Fruit fly (Drosophila melanogaster) whole organism, pupa: ENCODE results near the gene Gba1b.

Experiments
- CG10348 ChIP-seq: fragments of 200-800 bp; sonication (Bioruptor generic); IDR thresholded peaks from 2 replicates; pipeline ENCODE4 v1.3.6; 2022; ENCODE audit warnings: missing biosample characterization, missing genetic modification characterization
- CG12605 ChIP-seq: fragments of 200-800 bp; sonication (Bioruptor generic); IDR thresholded peaks from 2 replicates; pipeline ENCODE4 v1.3.6; 2022; ENCODE audit warnings: missing biosample characterization, missing genetic modification characterization
- CG13204 ChIP-seq: fragments of 200-800 bp; sonication (Bioruptor generic); optimal IDR thresholded peaks from 2 replicates; lab custom pipeline; 2018; ENCODE audit warnings: missing biosample characterization, mild to moderate bottlenecking, missing genetic modification characterization, moderate library complexity
- CG14655 ChIP-seq: fragments of 200-800 bp; sonication (Bioruptor generic); optimal IDR thresholded peaks from 3 replicates; lab custom pipeline; 2017; ENCODE audit warnings: mild to moderate bottlenecking, missing biosample characterization, missing genetic modification reagents, missing genetic modification characterization
- CG17806 ChIP-seq: fragments of 200-800 bp; sonication (Bioruptor generic); optimal IDR thresholded peaks from 2 replicates; lab custom pipeline; 2018; ENCODE audit warnings: missing biosample characterization, mild to moderate bottlenecking, missing genetic modification characterization, moderate library complexity
- CG32121 ChIP-seq: fragments of 200-800 bp; sonication (Bioruptor generic); IDR thresholded peaks from 2 replicates; pipeline ENCODE4 v1.3.6; 2022; ENCODE audit warnings: missing biosample characterization, missing genetic modification characterization
- CG34367 ChIP-seq: fragments of 200-800 bp; sonication (Bioruptor generic); optimal IDR thresholded peaks from 2 replicates; lab custom pipeline; 2018; ENCODE audit warnings: missing biosample characterization, mild to moderate bottlenecking, missing genetic modification characterization
- CG8301 ChIP-seq: fragments of 200-800 bp; sonication (Bioruptor generic); optimal IDR thresholded peaks from 2 replicates; lab custom pipeline; 2018; ENCODE audit warnings: missing biosample characterization, mild to moderate bottlenecking, missing genetic modification characterization
- CG9948 ChIP-seq: fragments of 200-800 bp; sonication (Bioruptor generic); optimal IDR thresholded peaks from 2 replicates; lab custom pipeline; 2018; ENCODE audit warnings: missing biosample characterization, mild to moderate bottlenecking, missing genetic modification characterization, moderate library complexity
- EcR ChIP-seq: fragments of 200-800 bp; sonication (Bioruptor generic); optimal IDR thresholded peaks from 3 replicates; lab custom pipeline; 2019; ENCODE audit warnings: missing biosample characterization, missing genetic modification characterization, mild to moderate bottlenecking, moderate library complexity, missing genetic modification reagents
- Pif1A ChIP-seq: fragments of 200-800 bp; sonication (Bioruptor generic); optimal IDR thresholded peaks from 3 replicates; lab custom pipeline; 2016; ENCODE audit warnings: missing biosample characterization, missing genetic modification characterization
- gl ChIP-seq: fragments of 200-800 bp; sonication (Bioruptor generic); optimal IDR thresholded peaks from 2 replicates; lab custom pipeline; 2018; ENCODE audit warnings: missing biosample characterization, mild to moderate bottlenecking, missing genetic modification characterization

DNA sequence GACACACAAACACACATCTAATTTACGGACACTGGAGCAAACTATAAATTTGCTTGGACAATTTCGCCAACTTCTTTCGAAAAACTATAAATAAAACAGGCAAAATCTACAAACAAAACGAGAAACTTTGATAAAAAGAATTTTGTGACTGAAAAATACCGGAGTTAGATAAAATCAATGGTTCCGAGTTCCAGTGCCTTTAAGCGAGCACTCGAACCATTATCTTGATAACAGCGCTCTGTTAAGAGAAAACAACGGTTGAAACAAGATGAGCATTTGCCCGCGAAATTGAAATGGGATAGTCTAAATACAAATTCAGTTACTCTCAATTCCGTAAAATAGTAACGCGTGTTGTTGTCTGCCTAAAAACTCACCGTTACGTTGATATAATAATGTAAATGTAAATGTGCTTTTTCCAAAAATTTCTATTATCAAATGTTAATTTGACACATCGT is 10.0 kb upstream of the Gba1b start, which contains the start of gene CG10254:
- TF ChIP-seq Pif1A (GFP tag; lab: Kevin White, UChicago) = no peak
- no peak for TF ChIP-seq CG17806 (tag; lab: Kevin White, UChicago)
- TF ChIP-seq CG12605 (GFP tag; lab: Robert Waterston, UW) = no peak
- no peak for TF ChIP-seq CG10348 (GFP tag; lab: Robert Waterston, UW)
- TF ChIP-seq CG14655 (GFP tag; lab: Kevin White, UChicago) = no peak
- no peak for TF ChIP-seq gl (tag; lab: Kevin White, UChicago)
- no peak for TF ChIP-seq CG13204 (GFP tag; lab: Kevin White, UChicago)
- no peak for TF ChIP-seq CG34367 (tag; lab: Kevin White, UChicago)
- TF ChIP-seq CG32121 (GFP tag; lab: Robert Waterston, UW) = no peak
- no peak for TF ChIP-seq EcR
- TF ChIP-seq CG9948 (tag; lab: Kevin White, UChicago) = no peak
- TF ChIP-seq CG8301 (tag; lab: Kevin White, UChicago) = no peak
